Worm (Caenorhabditis elegans): ENCODE measurements around the gene B0252.8.

ce11 chrII:6872493-6872892, 43.5 kb upstream of the B0252.8 start, which contains the start of gene C44B7.5:
- no peak for TF ChIP-seq him-1 (tag; optimal IDR thresholded peaks at IDR 0.05)
- TF ChIP-seq dao-5 (tag; optimal IDR thresholded peaks at IDR 0.05), result no peak

Measured in whole organism, L4/young adult.